Fruit fly (Drosophila melanogaster): ENCODE data around the gene OXA1L.
A peak's percentile ranks its signal among the peaks of the same experiment; 100 is the strongest.

The OXA1L gene

DNA sequence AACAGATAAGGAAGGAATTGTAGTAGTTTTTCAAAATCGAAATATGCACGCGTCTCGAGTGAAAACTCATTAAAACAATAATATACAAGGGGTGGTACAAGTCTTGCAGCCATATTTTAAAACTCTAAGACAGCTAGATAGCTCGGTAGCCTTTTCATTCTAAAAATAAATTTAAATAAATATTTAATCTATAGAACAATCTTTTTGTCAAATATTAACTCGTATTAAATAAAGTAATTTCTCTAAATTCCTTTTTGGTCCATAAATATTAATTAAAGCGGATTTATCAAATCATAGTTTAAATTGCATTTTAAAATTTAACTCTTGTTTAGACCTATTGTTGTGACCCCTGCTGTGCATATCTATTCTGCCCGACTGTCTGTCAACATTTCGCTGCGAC, 43.0 kb downstream of the OXA1L start (continued):
- TF ChIP-seq CG17359 (tag; optimal IDR thresholded peaks at IDR 0.05) = peak; percentile 62
- peak; percentile 28 for TF ChIP-seq Chrac-16 (GFP tag; optimal IDR thresholded peaks at IDR 0.05)
- TF ChIP-seq nmo (GFP tag; optimal IDR thresholded peaks at IDR 0.05) = peak; percentile 79
- TF ChIP-seq CG6813 (GFP tag; optimal IDR thresholded peaks at IDR 0.05) = peak; percentile 72
- TF ChIP-seq Rfx (GFP tag; IDR thresholded peaks at IDR 0.05) = no peak
- peak; percentile 63 for TF ChIP-seq CG18599 (GFP tag; optimal IDR thresholded peaks at IDR 0.05)
- peak; percentile 35; the same call in 1 of the 2 replicates for TF ChIP-seq E2f2 (GFP tag; IDR thresholded peaks at IDR 0.05)
- TF ChIP-seq dmrt99B (tag; optimal IDR thresholded peaks at IDR 0.05) = peak; percentile 72
- TF ChIP-seq fru (optimal IDR thresholded peaks at IDR 0.05) = no peak
- TF ChIP-seq Ssrp (tag; optimal IDR thresholded peaks at IDR 0.05) = peak; percentile 76
- no peak for TF ChIP-seq jumu (GFP tag; optimal IDR thresholded peaks at IDR 0.05)
- TF ChIP-seq CG4404 (GFP tag; IDR thresholded peaks at IDR 0.05) = peak; percentile 46
- TF ChIP-seq BtbVII (GFP tag; optimal IDR thresholded peaks at IDR 0.05) = peak; percentile 31
- TF ChIP-seq Bteb2 (GFP tag; optimal IDR thresholded peaks at IDR 0.05) = no peak
- TF ChIP-seq D19A (tag; optimal IDR thresholded peaks at IDR 0.05) = peak; percentile 80
- TF ChIP-seq CG1233 (GFP tag; optimal IDR thresholded peaks at IDR 0.05) = peak; percentile 11
- TF ChIP-seq CG2678 (tag; optimal IDR thresholded peaks at IDR 0.05) = peak; percentile 80
- TF ChIP-seq Antp (GFP tag; optimal IDR thresholded peaks at IDR 0.05) = no peak
- peak; percentile 50 for TF ChIP-seq sqz (GFP tag; optimal IDR thresholded peaks at IDR 0.05)
- peak; percentile 73 for TF ChIP-seq trem (tag; optimal IDR thresholded peaks at IDR 0.05)
- peak; percentile 92 for TF ChIP-seq CG17361 (GFP tag; IDR thresholded peaks at IDR 0.05)
- peak; percentile 82 for TF ChIP-seq Sox100B (GFP tag; optimal IDR thresholded peaks at IDR 0.05)
- peak; percentile 57 for TF ChIP-seq CG8388 (GFP tag; optimal IDR thresholded peaks at IDR 0.05)
- peak in 1 of 2 experiments; percentile 55 for TF ChIP-seq Hr51 (GFP tag; optimal IDR thresholded peaks at IDR 0.05)
- peak; percentile 2 for TF ChIP-seq sug (tag; optimal IDR thresholded peaks at IDR 0.05)
- no peak for TF ChIP-seq CG7786 (GFP tag; optimal IDR thresholded peaks at IDR 0.05)
- TF ChIP-seq gem (tag; optimal IDR thresholded peaks at IDR 0.05) = peak; percentile 79
- TF ChIP-seq CG16815 (GFP tag; optimal IDR thresholded peaks at IDR 0.05) = peak; percentile 59
- TF ChIP-seq Oli (tag; optimal IDR thresholded peaks at IDR 0.05) = peak; percentile 58
- peak; percentile 50 for TF ChIP-seq CG4424 (GFP tag; optimal IDR thresholded peaks at IDR 0.05)
- TF ChIP-seq scrt (GFP tag; optimal IDR thresholded peaks at IDR 0.05) = peak; percentile 39
- TF ChIP-seq sc (optimal IDR thresholded peaks at IDR 0.05) = no peak
- TF ChIP-seq sc (GFP tag; optimal IDR thresholded peaks at IDR 0.05) = peak; percentile 71
- TF ChIP-seq Usf (GFP tag; optimal IDR thresholded peaks at IDR 0.05) = peak; percentile 17
- TF ChIP-seq zen2 (GFP tag; IDR thresholded peaks at IDR 0.05; ENCODE audit: partially characterized antibody) = no peak
- peak; percentile 63 for TF ChIP-seq CG10209 (GFP tag; optimal IDR thresholded peaks at IDR 0.05)
- TF ChIP-seq CG31441 (GFP tag; IDR thresholded peaks at IDR 0.05) = peak; percentile 78
- TF ChIP-seq chif (GFP tag; optimal IDR thresholded peaks at IDR 0.05) = peak in 1 of 2 experiments; percentile 26
- no peak for TF ChIP-seq Gsc (GFP tag; IDR thresholded peaks at IDR 0.05)
- TF ChIP-seq CG9727 (GFP tag; optimal IDR thresholded peaks at IDR 0.05) = peak; percentile 87
- peak; percentile 47 for TF ChIP-seq CG11723 (GFP tag; optimal IDR thresholded peaks at IDR 0.05)
- peak; percentile 7 for TF ChIP-seq Jarid2 (GFP tag; optimal IDR thresholded peaks at IDR 0.05)
- TF ChIP-seq pzg (GFP tag; optimal IDR thresholded peaks at IDR 0.05) = no peak
- no peak for TF ChIP-seq HLH4C (GFP tag; IDR thresholded peaks at IDR 0.05; ENCODE audit: partially characterized antibody)
- TF ChIP-seq zfh1 (GFP tag; IDR thresholded peaks at IDR 0.05) = peak; percentile 53; the same call in 1 of the 3 replicates
- TF ChIP-seq CG18764 (GFP tag; optimal IDR thresholded peaks at IDR 0.05) = peak; percentile 0
- TF ChIP-seq Hey (tag; optimal IDR thresholded peaks at IDR 0.05) = no peak
- TF ChIP-seq CG1603 (tag; optimal IDR thresholded peaks at IDR 0.05) = peak; percentile 10
- TF ChIP-seq run (tag; optimal IDR thresholded peaks at IDR 0.05) = peak; percentile 1
- TF ChIP-seq ranshi (GFP tag; IDR thresholded peaks at IDR 0.05) = 0 out of 2 replicates have a peak, but pooled peaks have one; percentile 39
